Worm (Caenorhabditis elegans): ENCODE measurements around the gene tbx-2.

DNA sequence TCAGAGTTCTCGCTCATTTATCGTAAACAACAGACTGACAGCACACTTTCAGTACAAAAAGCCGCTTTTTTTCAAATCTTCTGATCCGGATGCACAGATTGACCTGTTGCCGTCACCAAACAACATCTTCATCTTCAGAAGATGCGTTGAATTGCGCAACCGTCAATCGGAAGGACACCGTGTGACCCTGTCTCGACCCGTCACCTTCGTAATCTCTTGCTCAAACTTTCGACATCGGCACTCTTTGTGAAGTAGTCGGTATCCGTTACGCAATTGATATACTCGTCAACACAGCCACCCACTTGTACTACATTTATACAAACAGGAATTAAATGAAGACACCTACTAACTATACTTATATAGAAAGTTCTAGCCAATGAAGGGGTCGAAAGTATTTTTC is 14.9 kb upstream of the tbx-2 start:
- TF ChIP-seq lsy-2 (tag; optimal IDR thresholded peaks at IDR 0.05): no peak
- TF ChIP-seq unc-39 (tag; optimal IDR thresholded peaks at IDR 0.05): no peak
- no peak for TF ChIP-seq nhr-237 (tag; optimal IDR thresholded peaks at IDR 0.05)
